Worm (Caenorhabditis elegans): ENCODE measurements around the gene fbxa-197.

DNA sequence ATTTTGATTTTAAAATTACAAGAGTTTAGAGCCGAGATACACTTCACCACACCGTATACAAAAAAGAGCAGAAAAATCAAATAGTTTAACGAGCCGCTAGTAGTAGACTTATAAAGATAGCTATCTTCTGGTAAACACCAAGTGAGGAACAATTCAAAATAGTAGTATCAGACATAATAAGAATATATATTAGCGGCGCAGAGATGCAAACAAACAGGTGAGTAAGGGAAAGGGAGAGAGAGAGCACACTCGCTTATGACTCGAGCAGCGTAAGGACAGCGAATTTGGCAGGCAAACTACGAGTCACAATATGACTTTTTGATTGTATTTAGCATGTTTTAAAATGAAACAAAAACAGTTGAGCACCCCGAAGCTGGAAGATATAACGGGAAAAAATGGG, 23.8 kb downstream of the fbxa-197 start:
- TF ChIP-seq ets-7 (tag; optimal IDR thresholded peaks at IDR 0.05) (no peak), hmg-4 (GFP tag; optimal IDR thresholded peaks at IDR 0.05) (no peak), flt-1 (GFP tag; IDR thresholded peaks at IDR 0.05) (no peak), tra-4 (tag; optimal IDR thresholded peaks at IDR 0.05) (no peak), ama-1 (optimal IDR thresholded peaks at IDR 0.05) (no peak)

Measured in whole organism, early embryonic.